Worm (Caenorhabditis elegans) whole organism, young adult: ENCODE results near the gene wrb-1.

Experiments
- ama-1 ChIP-seq, 3 experiments: fragments of 150-350 bp in 1 of 3; sonication (generic microtip) in 2 of 3; optimal IDR thresholded peaks; 2 replicates each; lab custom pipeline; 2014 to 2018; ENCODE audit warnings: missing biosample characterization in 2 of 3, missing genetic modification characterization in 2 of 3, missing genetic modification reagents in 2 of 3
- attf-6 ChIP-seq: fragments of 200-800 bp; sonication (Bioruptor generic); IDR thresholded peaks from 2 replicates; pipeline ENCODE4 v1.3.6; 2022; ENCODE audit warnings: missing genetic modification reagents, missing genetic modification characterization, missing compliant biosample characterization
- dpl-1 ChIP-seq: fragments of 150-350 bp; optimal IDR thresholded peaks from 2 replicates; lab custom pipeline; 2014; ENCODE audit warnings: missing biosample characterization, missing genetic modification reagents, missing genetic modification characterization
- egrh-3 ChIP-seq: fragments of 200-800 bp; sonication (Bioruptor generic); IDR thresholded peaks from 2 replicates; pipeline ENCODE4 v1.3.6; 2022; ENCODE audit warnings: missing genetic modification reagents, missing genetic modification characterization, missing compliant biosample characterization
- him-1 ChIP-seq: sonication (generic microtip); optimal IDR thresholded peaks from 2 replicates; lab custom pipeline; 2016; ENCODE audit warnings: missing genotype, missing genetic modification reagents, missing genetic modification characterization, missing compliant biosample characterization
- hmg-20 ChIP-seq: fragments of 200-800 bp; sonication (Bioruptor generic); IDR thresholded peaks from 2 replicates; pipeline ENCODE4 v1.3.6; 2022; ENCODE audit warnings: missing genetic modification reagents, missing genetic modification characterization, missing compliant biosample characterization
- lsl-1 ChIP-seq: fragments of 200-800 bp; sonication (Bioruptor generic); optimal IDR thresholded peaks from 2 replicates; lab custom pipeline; 2018; ENCODE audit warnings: mild to moderate bottlenecking, missing genetic modification characterization, moderate library complexity, missing compliant biosample characterization
- mxl-1 ChIP-seq: sonication (generic microtip); optimal IDR thresholded peaks from 2 replicates; lab custom pipeline; 2016; ENCODE audit warnings: missing genetic modification characterization, missing compliant biosample characterization
- nfya-2 ChIP-seq: fragments of 200-800 bp; sonication (Bioruptor generic); IDR thresholded peaks from 2 replicates; pipeline ENCODE4 v1.3.6; 2022; ENCODE audit warnings: missing genetic modification reagents, missing genetic modification characterization, missing compliant biosample characterization
- nfyb-1 ChIP-seq: fragments of 200-800 bp; sonication (Bioruptor generic); IDR thresholded peaks from 2 replicates; pipeline ENCODE4 v1.3.6; 2022; ENCODE audit warnings: missing genetic modification reagents, missing genetic modification characterization, missing compliant biosample characterization
- pha-4 ChIP-seq: fragments of 150-350 bp; sonication (generic microtip); optimal IDR thresholded peaks from 2 replicates; lab custom pipeline; 2014; ENCODE audit warnings: missing biosample characterization, missing genetic modification reagents, missing genetic modification characterization
- snpc-4 ChIP-seq, 5 experiments: fragments of 150-350 bp in 1 of 5; sonication (generic microtip) in 4 of 5; optimal IDR thresholded peaks; 2 replicates each; lab custom pipeline; 2014 to 2018; ENCODE audit warnings: missing genetic modification characterization in 5 of 5, missing biosample characterization in 3 of 5, antibody characterized with exemption in 2 of 5, mild to moderate bottlenecking in 2 of 5, missing compliant biosample characterization in 2 of 5, missing genotype in 2 of 5, moderate library complexity in 2 of 5, missing genetic modification reagents in 1 of 5
- unc-62 ChIP-seq: fragments of 150-350 bp; optimal IDR thresholded peaks from 2 replicates; lab custom pipeline; 2014; ENCODE audit warnings: missing biosample characterization, missing genetic modification reagents, missing genetic modification characterization

- TF ChIP-seq dpl-1 (GFP tag; lab: Kevin White, UChicago): no peak
- TF ChIP-seq mxl-1 (tag; lab: Kevin White, UChicago): no peak
- no peak for TF ChIP-seq attf-6 (GFP tag; lab: Robert Waterston, UW)
- no peak for TF ChIP-seq pha-4 (tag; lab: Kevin White, UChicago)
- TF ChIP-seq ama-1 (optimal IDR thresholded peaks at IDR 0.05; lab: Kevin White, UChicago): no peak
- no peak for TF ChIP-seq ama-1 (GFP tag; optimal IDR thresholded peaks at IDR 0.05; lab: Kevin White, UChicago)
- TF ChIP-seq hmg-20 (GFP tag; lab: Robert Waterston, UW): no peak
- TF ChIP-seq him-1: no peak
- TF ChIP-seq snpc-4 (GFP tag; optimal IDR thresholded peaks at IDR 0.05; lab: Kevin White, UChicago): no peak
- TF ChIP-seq snpc-4 (tag; optimal IDR thresholded peaks at IDR 0.05; lab: Kevin White, UChicago): no peak
- TF ChIP-seq lsl-1 (GFP tag; lab: Kevin White, UChicago): no peak
- TF ChIP-seq nfya-2 (GFP tag; lab: Robert Waterston, UW): no peak
- no peak for TF ChIP-seq nfyb-1
- TF ChIP-seq unc-62: no peak
- TF ChIP-seq egrh-3 (GFP tag; lab: Robert Waterston, UW): no peak
Observed at ce11 chrV:1243011-1243410, 47.1 kb downstream of the wrb-1 start.
